Fruit fly (Drosophila melanogaster) whole organism, prepupa: ENCODE measurements around the gene Hsc70-1.
A peak's percentile ranks its signal among the peaks of the same experiment; 100 is the strongest.

Experiments used
- CG11762 ChIP-seq: fragments of 200-800 bp; sonication (Bioruptor generic); optimal IDR thresholded peaks from 3 replicates; lab custom pipeline; 2016; ENCODE audit warnings: missing biosample characterization, missing genetic modification characterization; ENCODE audit not compliant: insufficient read depth
- CG11902 ChIP-seq: fragments of 200-800 bp; sonication (Bioruptor generic); optimal IDR thresholded peaks from 3 replicates; lab custom pipeline; 2016; ENCODE audit warnings: missing biosample characterization, missing genetic modification characterization
- CG15336 ChIP-seq: fragments of 200-800 bp; sonication (Bioruptor generic); IDR thresholded peaks from 2 replicates; pipeline ENCODE4 v1.3.6; 2022; ENCODE audit warnings: missing biosample characterization, missing genetic modification characterization
- CG16779 ChIP-seq: fragments of 200-800 bp; sonication (Bioruptor generic); optimal IDR thresholded peaks from 3 replicates; lab custom pipeline; 2017; ENCODE audit warnings: missing biosample characterization, mild to moderate bottlenecking, missing genetic modification characterization
- CG3032 ChIP-seq: fragments of 200-800 bp; optimal IDR thresholded peaks from 2 replicates; lab custom pipeline; 2019; ENCODE audit warnings: missing biosample characterization, mild to moderate bottlenecking, missing genetic modification characterization, moderate library complexity
- CG6163 ChIP-seq: fragments of 200-800 bp; sonication (Bioruptor generic); IDR thresholded peaks from 3 replicates; pipeline ENCODE4 v1.3.6; 2022; ENCODE audit warnings: missing biosample characterization, missing genetic modification characterization
- CG6276 ChIP-seq: fragments of 200-800 bp; sonication (Bioruptor generic); optimal IDR thresholded peaks from 2 replicates; lab custom pipeline; 2017; ENCODE audit warnings: missing biosample characterization, mild to moderate bottlenecking, missing genetic modification characterization
- CG6808 ChIP-seq: fragments of 200-800 bp; sonication (Bioruptor generic); optimal IDR thresholded peaks from 3 replicates; lab custom pipeline; 2017; ENCODE audit warnings: missing biosample characterization, missing genetic modification characterization, mild to moderate bottlenecking, moderate library complexity, missing genetic modification reagents
- CG6854 ChIP-seq: fragments of 200-800 bp; sonication (Bioruptor generic); optimal IDR thresholded peaks from 2 replicates; lab custom pipeline; 2017; ENCODE audit warnings: missing biosample characterization, mild to moderate bottlenecking, missing genetic modification characterization
- CG8119 ChIP-seq: fragments of 200-800 bp; sonication (Bioruptor generic); IDR thresholded peaks from 3 replicates; pipeline ENCODE4 v1.3.6; 2022; ENCODE audit warnings: missing biosample characterization, missing genetic modification characterization
- Eip75B ChIP-seq: fragments of 200-800 bp; sonication (Bioruptor generic); optimal IDR thresholded peaks from 3 replicates; lab custom pipeline; 2016; ENCODE audit warnings: missing biosample characterization, missing genetic modification characterization
- Ets96B ChIP-seq: fragments of 200-800 bp; optimal IDR thresholded peaks from 2 replicates; lab custom pipeline; 2019; ENCODE audit warnings: missing biosample characterization, mild to moderate bottlenecking, missing genetic modification characterization, moderate library complexity
- Gug ChIP-seq: fragments of 200-800 bp; sonication (Bioruptor generic); IDR thresholded peaks from 2 replicates; pipeline ENCODE4 v1.3.6; 2022; ENCODE audit warnings: missing biosample characterization, missing genetic modification characterization
- Hr38 ChIP-seq: sonication (Bioruptor generic); optimal IDR thresholded peaks from 2 replicates; lab custom pipeline; 2016; ENCODE audit warnings: missing biosample characterization, missing genetic modification characterization
- Hr39 ChIP-seq: fragments of 200-800 bp; sonication (Bioruptor generic); optimal IDR thresholded peaks from 2 replicates; lab custom pipeline; 2016; ENCODE audit warnings: missing biosample characterization, missing genetic modification characterization
- Lpt ChIP-seq: fragments of 200-800 bp; sonication (Bioruptor generic); optimal IDR thresholded peaks from 3 replicates; lab custom pipeline; 2016; ENCODE audit warnings: missing biosample characterization, missing genetic modification characterization
- OdsH ChIP-seq: fragments of 200-800 bp; sonication (Bioruptor generic); optimal IDR thresholded peaks from 3 replicates; lab custom pipeline; 2016; ENCODE audit warnings: missing biosample characterization, missing genetic modification characterization
- Smox ChIP-seq: fragments of 200-800 bp; sonication (Bioruptor generic); optimal IDR thresholded peaks from 3 replicates; lab custom pipeline; 2016; ENCODE audit warnings: missing biosample characterization, missing genetic modification characterization
- Sox102F ChIP-seq: fragments of 200-800 bp; sonication (Bioruptor generic); optimal IDR thresholded peaks from 2 replicates; lab custom pipeline; 2016; ENCODE audit warnings: missing biosample characterization, mild to moderate bottlenecking, missing genetic modification characterization
- Sox14 ChIP-seq: fragments of 200-800 bp; sonication (Bioruptor generic); optimal IDR thresholded peaks from 3 replicates; lab custom pipeline; 2016; ENCODE audit warnings: missing biosample characterization, missing genetic modification characterization
- achi ChIP-seq: fragments of 200-800 bp; sonication (Bioruptor generic); optimal IDR thresholded peaks from 3 replicates; lab custom pipeline; 2016; ENCODE audit warnings: missing biosample characterization, missing genetic modification characterization
- cyc ChIP-seq: fragments of 200-800 bp; sonication (Bioruptor generic); optimal IDR thresholded peaks from 3 replicates; lab custom pipeline; 2016; ENCODE audit warnings: missing biosample characterization, missing genetic modification characterization
- eg ChIP-seq: fragments of 200-800 bp; sonication (Bioruptor generic); IDR thresholded peaks from 3 replicates; pipeline ENCODE4 v1.3.6; 2022; ENCODE audit warnings: missing biosample characterization, missing genetic modification characterization
- fkh ChIP-seq: fragments of 200-800 bp; sonication (Bioruptor generic); optimal IDR thresholded peaks from 3 replicates; lab custom pipeline; 2017; ENCODE audit warnings: missing biosample characterization, mild to moderate bottlenecking, missing genetic modification characterization, moderate library complexity
- lz ChIP-seq: fragments of 200-800 bp; sonication (Bioruptor generic); optimal IDR thresholded peaks from 3 replicates; lab custom pipeline; 2016; ENCODE audit warnings: missing biosample characterization, missing genetic modification characterization
- spab ChIP-seq: fragments of 200-800 bp; sonication (Bioruptor generic); optimal IDR thresholded peaks from 2 replicates; lab custom pipeline; 2017; ENCODE audit warnings: missing biosample characterization, mild to moderate bottlenecking, missing genetic modification characterization, missing genetic modification reagents
- ss ChIP-seq, 2 experiments: fragments of 200-800 bp; sonication (Bioruptor generic); optimal IDR thresholded peaks; 2 replicates in 1 of 2; 3 replicates in 1 of 2; lab custom pipeline; 2017 to 2018; ENCODE audit warnings: mild to moderate bottlenecking in 2 of 2, missing biosample characterization in 2 of 2, missing genetic modification characterization in 2 of 2, moderate library complexity in 1 of 2
- svp ChIP-seq: fragments of 200-800 bp; sonication (Bioruptor generic); peaks from one replicate; lab custom pipeline; 2016; ENCODE audit warnings: missing biosample characterization, missing genetic modification characterization
- vri ChIP-seq: fragments of 200-800 bp; sonication (Bioruptor generic); optimal IDR thresholded peaks from 3 replicates; lab custom pipeline; 2016; ENCODE audit warnings: missing biosample characterization, mild to moderate bottlenecking, missing genetic modification characterization

The Hsc70-1 gene

DNA sequence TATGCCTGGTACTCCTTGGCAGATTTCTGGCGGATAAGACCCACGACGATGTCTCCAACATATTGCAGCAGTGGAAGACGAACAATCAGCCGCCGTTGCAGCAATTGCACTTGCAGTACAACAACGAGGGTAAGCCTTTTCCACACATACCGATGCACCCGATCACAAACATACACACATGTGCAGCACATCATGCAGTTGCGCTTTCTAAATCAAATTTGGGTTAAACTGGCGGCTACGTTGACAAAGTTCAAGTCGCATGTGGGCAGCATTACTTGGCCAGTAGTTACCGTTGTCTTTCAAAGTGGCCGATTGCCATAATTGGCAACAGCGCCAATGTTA lies 8.4 kb upstream of the Hsc70-1 start:
- TF ChIP-seq CG15336, result 0 out of 2 replicates have a peak, but pooled peaks have one; percentile 5
- TF ChIP-seq CG8119 (GFP tag; lab: Robert Waterston, UW), result no peak
- TF ChIP-seq, all 60 proteins: peak for 1

dm6 chr3L:13982516-13982915 lies 8.7 kb downstream of the Hsc70-1 start:
- TF ChIP-seq Eip75B (GFP tag; lab: Kevin White, UChicago) (no peak), CG3032 (tag; lab: Kevin White, UChicago) (no peak), Smox (no peak), Hr38 (no peak), CG8119 (GFP tag; lab: Robert Waterston, UW) (no peak), fkh (GFP tag; lab: Kevin White, UChicago) (no peak), achi (no peak), svp (no peak), ss (GFP tag; optimal IDR thresholded peaks at IDR 0.05; lab: Kevin White, UChicago) (no peak), Sox102F (GFP tag; lab: Kevin White, UChicago) (no peak), Sox14 (no peak)
- TF ChIP-seq, all 60 proteins: peak for 0

DNA sequence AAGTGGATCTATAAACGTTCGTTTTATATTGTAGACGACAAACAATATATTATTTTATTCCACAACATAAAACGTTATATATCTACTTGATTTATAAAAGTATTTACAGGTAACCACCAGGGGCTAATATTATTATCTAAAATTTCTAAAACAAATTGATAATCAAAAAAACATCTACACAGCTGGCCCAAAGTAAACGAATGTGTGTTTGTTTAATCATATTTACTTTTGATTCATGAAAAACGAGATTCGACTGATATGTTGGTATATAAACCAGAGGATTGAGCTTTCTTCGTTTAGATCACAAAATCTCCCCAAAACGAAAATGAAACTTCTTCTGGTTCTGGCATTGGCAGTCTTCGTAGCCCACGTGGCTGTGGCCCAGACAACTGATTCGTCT lies 12.5 kb downstream of the Hsc70-1 start, which contains the start of gene CG17362:
CG17362 (plus strand) TSS at position 291 of the 400 bp plus-strand sequence.
- TF ChIP-seq Hr39 (no peak), CG16779 (no peak), Gug (GFP tag; lab: Robert Waterston, UW) (no peak), cyc (GFP tag; lab: Kevin White, UChicago) (no peak), CG6854 (GFP tag; lab: Kevin White, UChicago) (no peak), CG11762 (GFP tag; lab: Kevin White, UChicago) (no peak), ss (GFP tag; optimal IDR thresholded peaks at IDR 0.05; lab: Kevin White, UChicago) (no peak), lz (GFP tag; lab: Kevin White, UChicago) (no peak), Ets96B (tag; lab: Kevin White, UChicago) (no peak), CG11902 (no peak), spab (GFP tag; lab: Kevin White, UChicago) (no peak), Eip75B (GFP tag; lab: Kevin White, UChicago) (no peak), CG6808 (GFP tag; lab: Kevin White, UChicago) (no peak), OdsH (GFP tag; lab: Kevin White, UChicago) (no peak), fkh (GFP tag; lab: Kevin White, UChicago) (no peak), CG6163 (GFP tag; lab: Robert Waterston, UW) (no peak), vri (GFP tag; lab: Kevin White, UChicago) (no peak), Smox (no peak)
- TF ChIP-seq, all 60 proteins: peak for 0

DNA sequence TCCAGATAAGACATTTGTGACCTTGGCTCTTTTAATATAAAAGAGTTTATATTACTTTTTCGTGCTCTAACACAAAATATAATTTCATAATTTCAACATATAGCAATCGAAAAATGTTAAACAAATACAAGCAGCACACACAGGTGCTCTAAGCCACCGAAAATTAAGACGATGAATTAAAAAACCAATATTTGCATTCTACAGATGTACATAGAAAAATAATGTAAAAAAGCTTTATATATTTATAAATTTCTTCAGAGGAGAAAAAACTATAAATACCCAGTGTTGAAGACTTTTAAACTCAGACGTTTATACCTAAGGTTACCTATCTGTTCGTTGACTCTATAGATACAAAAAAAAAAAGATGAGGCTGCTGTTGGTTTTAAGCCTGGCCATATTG lies 13.7 kb downstream of the Hsc70-1 start, which contains the start of gene CG9040:
CG9040 (plus strand) TSS at position 301 of the 400 bp plus-strand sequence.
- TF ChIP-seq lz (GFP tag; lab: Kevin White, UChicago) (no peak), Hr39 (no peak), Lpt (GFP tag; lab: Kevin White, UChicago) (no peak)

DNA sequence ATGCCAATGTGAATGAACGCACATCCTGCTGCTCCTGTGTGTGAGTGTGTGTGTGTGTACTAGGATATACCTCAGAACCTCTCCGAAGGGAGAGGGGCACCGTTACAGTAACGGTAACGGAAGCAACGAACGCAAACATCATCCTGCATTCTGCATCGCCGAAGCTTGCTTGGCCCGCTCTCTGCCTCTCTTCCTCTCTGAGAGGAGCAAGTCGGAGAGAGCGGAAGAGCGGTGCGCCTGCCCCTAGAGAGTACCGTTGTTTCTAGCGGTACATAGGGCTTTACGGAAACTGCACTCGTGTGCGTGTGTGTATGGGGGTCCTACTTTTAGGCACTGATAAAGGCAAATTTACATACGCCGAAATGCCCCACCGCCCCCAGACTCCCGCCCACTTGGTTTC lies 17.5 kb downstream of the Hsc70-1 start:
- no peak for TF ChIP-seq CG16779

dm6 chr3L:13993233-13993741 lies 19.4 kb downstream of the Hsc70-1 start, which contains the start of gene CG17364:
CG17364 (minus strand) TSS chr3L:13993400.
- 0 out of 3 replicates have a peak, but pooled peaks have one; percentile 5 for TF ChIP-seq eg (GFP tag; lab: Robert Waterston, UW)
- TF ChIP-seq CG6276, result no peak
- TF ChIP-seq, all 60 proteins: peak for 1
